Worm (Caenorhabditis elegans) whole organism, midembryonic: Measurements from ENCODE around the gene W06F12.2.

Source experiments
- T22C8.4 ChIP-seq: fragments of 200-800 bp; sonication (Bioruptor generic); IDR thresholded peaks from 2 replicates; pipeline ENCODE4 v1.3.6; 2022; ENCODE audit warnings: missing genetic modification characterization, missing compliant biosample characterization
- cog-1 ChIP-seq: sonication (generic microtip); optimal IDR thresholded peaks from 2 replicates; lab custom pipeline; 2016; ENCODE audit warnings: missing genetic modification characterization, missing compliant biosample characterization
- flt-1 ChIP-seq: fragments of 200-800 bp; sonication (Bioruptor generic); IDR thresholded peaks from 2 replicates; pipeline ENCODE4 v1.3.6; 2022; ENCODE audit warnings: missing genetic modification characterization, missing compliant biosample characterization
- klf-2 ChIP-seq: fragments of 200-800 bp; sonication (Bioruptor generic); conservative IDR thresholded peaks from 2 replicates; pipeline ENCODE4 v1.3.6; 2022; ENCODE audit warnings: missing genetic modification reagents, missing genetic modification characterization, missing compliant biosample characterization
- med-1 ChIP-seq: sonication (generic microtip); optimal IDR thresholded peaks from 2 replicates; lab custom pipeline; 2017; ENCODE audit warnings: missing genetic modification characterization, mild to moderate bottlenecking, missing compliant biosample characterization, antibody characterized with exemption, missing genetic modification reagents; ENCODE audit not compliant: insufficient read depth
- ref-1 ChIP-seq: fragments of 200-800 bp; sonication (Bioruptor generic); conservative IDR thresholded peaks from 2 replicates; pipeline ENCODE4 v1.3.6; 2022; ENCODE audit warnings: missing genetic modification reagents, missing genetic modification characterization, missing compliant biosample characterization
- tab-1 ChIP-seq: fragments of 200-800 bp; sonication (Bioruptor generic); IDR thresholded peaks from 2 replicates; pipeline ENCODE4 v1.3.6; 2022; ENCODE audit warnings: missing genetic modification characterization, missing compliant biosample characterization
- ztf-23 ChIP-seq: fragments of 200-800 bp; sonication (Bioruptor generic); IDR thresholded peaks from 2 replicates; pipeline ENCODE4 v1.3.6; 2022; ENCODE audit warnings: missing genetic modification reagents, missing genetic modification characterization, missing compliant biosample characterization
- ztf-29 ChIP-seq: fragments of 200-800 bp; sonication (Bioruptor generic); IDR thresholded peaks from 2 replicates; pipeline ENCODE4 v1.3.6; 2022; ENCODE audit warnings: missing genetic modification reagents, missing genetic modification characterization, missing compliant biosample characterization

The W06F12.2 gene

DNA sequence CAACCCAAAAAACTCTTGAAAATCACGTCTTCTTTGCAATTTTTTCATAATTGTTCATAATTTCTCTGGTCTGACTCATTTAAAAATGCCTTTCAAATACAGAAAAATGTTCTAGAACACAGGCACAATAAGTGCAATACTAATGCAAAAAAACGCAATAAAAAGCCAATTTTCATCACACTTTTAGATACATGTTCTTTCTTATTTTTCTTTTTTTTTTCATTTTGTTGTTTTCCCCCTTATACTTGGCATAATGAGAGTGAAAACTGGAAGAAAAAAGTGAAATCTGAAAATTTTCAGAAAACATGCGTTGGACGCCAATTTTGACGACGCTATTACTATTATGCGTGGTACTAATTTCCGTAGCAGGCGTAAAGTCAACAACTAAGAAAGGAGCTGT lies 12.4 kb upstream of the W06F12.2 start, which contains the start of gene tyr-2:
Gene tyr-2, plus strand, starts transcription at position 301 of the 400 bp plus-strand sequence.
- TF ChIP-seq ref-1 (GFP tag; lab: Robert Waterston, UW) = no peak
- no peak for TF ChIP-seq med-1 (GFP tag; lab: Kevin White, UChicago)
- no peak for TF ChIP-seq ztf-23 (GFP tag; lab: Robert Waterston, UW)
- TF ChIP-seq T22C8.4 (GFP tag; lab: Robert Waterston, UW) = no peak
- no peak for TF ChIP-seq tab-1
- TF ChIP-seq cog-1 (tag; lab: Kevin White, UChicago) = no peak
- TF ChIP-seq klf-2 (GFP tag; lab: Robert Waterston, UW) = no peak
- no peak for TF ChIP-seq flt-1 (GFP tag; lab: Robert Waterston, UW)
- no peak for TF ChIP-seq ztf-29 (GFP tag; lab: Robert Waterston, UW)

DNA sequence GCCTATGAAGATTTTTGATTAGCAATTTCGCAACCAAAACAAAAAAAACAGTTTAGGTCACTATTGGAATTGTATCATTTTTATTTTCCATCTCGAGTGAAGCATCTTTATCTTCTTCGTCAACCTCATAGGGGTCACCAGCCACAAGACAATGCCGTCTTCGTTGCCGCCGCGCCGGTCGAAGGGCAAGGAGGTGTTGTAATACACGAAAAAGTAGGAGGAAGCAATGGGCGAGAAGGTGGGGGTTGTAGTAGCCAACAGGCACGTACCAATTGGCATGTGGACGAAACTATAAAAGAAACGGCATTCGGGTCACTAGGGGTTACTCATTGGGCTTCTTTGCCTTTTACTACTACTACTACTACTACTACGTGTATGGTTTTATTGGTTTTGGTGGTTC lies 10.5 kb upstream of the W06F12.2 start:
- TF ChIP-seq med-1 (GFP tag; lab: Kevin White, UChicago) = no peak
- TF ChIP-seq ztf-23 (GFP tag; lab: Robert Waterston, UW) = no peak
- no peak for TF ChIP-seq klf-2 (GFP tag; lab: Robert Waterston, UW)
- no peak for TF ChIP-seq flt-1 (GFP tag; lab: Robert Waterston, UW)

DNA sequence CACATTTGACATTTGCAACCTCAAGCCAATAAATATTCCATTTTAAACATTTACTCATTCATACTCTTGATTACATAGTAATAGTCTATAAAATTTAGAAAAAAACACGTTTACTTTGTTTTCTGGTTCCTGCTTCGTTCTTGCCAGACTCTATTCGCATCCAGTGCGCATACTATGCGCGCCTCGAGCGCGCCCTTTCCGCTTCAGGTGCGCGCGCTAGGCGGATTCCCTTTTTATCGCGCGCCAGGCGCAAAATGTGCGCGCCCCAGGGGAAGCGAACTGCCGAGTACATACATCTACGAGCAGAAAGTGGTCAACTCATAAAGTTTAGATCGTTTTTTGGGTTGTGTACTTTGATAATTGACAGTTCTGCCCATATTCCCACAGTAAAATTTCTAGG lies 9.9 kb upstream of the W06F12.2 start:
- no peak for TF ChIP-seq klf-2 (GFP tag; lab: Robert Waterston, UW)

DNA sequence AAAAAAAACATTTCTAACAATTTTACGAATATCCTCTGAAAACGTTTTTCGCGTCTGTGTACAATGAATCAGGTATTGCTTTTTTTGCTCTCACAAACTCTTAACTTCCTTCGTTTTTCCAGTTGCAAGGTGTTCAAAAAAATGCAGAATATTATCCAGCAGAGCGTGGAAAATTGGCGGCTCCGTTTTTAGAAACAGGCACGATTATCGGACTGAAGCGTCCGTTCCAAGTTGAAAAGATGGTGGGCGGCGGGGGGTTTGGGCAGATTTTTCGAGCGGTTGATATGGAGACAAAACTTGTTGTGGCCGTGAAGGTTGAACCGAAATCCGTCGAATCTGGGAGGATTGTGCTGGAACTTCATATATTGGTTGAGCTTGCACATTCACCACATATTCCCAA lies 3.5 kb upstream of the W06F12.2 start, which contains the start of gene W06F12.3:
Gene W06F12.3, plus strand, starts transcription at position 23 of the 400 bp plus-strand sequence.
- TF ChIP-seq klf-2 (GFP tag; lab: Robert Waterston, UW) = no peak
- no peak for TF ChIP-seq med-1 (GFP tag; lab: Kevin White, UChicago)
- no peak for TF ChIP-seq cog-1 (tag; lab: Kevin White, UChicago)
- no peak for TF ChIP-seq tab-1
- no peak for TF ChIP-seq ztf-29 (GFP tag; lab: Robert Waterston, UW)
- TF ChIP-seq T22C8.4 (GFP tag; lab: Robert Waterston, UW) = no peak
- no peak for TF ChIP-seq flt-1 (GFP tag; lab: Robert Waterston, UW)
- no peak for TF ChIP-seq ref-1 (GFP tag; lab: Robert Waterston, UW)
- TF ChIP-seq ztf-23 (GFP tag; lab: Robert Waterston, UW) = no peak

DNA sequence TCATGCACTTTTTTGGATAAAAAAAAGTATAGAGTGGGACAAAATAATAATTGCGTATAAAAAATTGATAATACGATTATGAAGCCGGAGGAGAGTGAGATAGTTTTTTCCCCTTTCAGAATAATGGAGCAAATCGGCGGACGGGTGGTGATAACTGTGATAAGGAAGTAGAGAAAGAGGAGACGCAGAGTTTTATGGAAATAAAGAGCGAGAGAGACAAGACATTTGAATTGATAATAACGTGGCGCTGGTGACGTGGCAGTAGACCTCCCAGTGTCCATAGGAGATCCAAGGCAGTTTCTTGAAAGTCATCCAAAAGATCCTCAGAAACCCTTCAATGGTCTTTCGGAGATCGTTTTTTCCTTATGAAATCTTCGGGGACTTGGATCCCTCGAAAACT lies 2.3 kb upstream of the W06F12.2 start:
- no peak for TF ChIP-seq ref-1 (GFP tag; lab: Robert Waterston, UW)
- no peak for TF ChIP-seq med-1 (GFP tag; lab: Kevin White, UChicago)
- no peak for TF ChIP-seq ztf-29 (GFP tag; lab: Robert Waterston, UW)
- no peak for TF ChIP-seq cog-1 (tag; lab: Kevin White, UChicago)
- TF ChIP-seq klf-2 (GFP tag; lab: Robert Waterston, UW) = no peak
- no peak for TF ChIP-seq ztf-23 (GFP tag; lab: Robert Waterston, UW)
- TF ChIP-seq tab-1 = no peak
- no peak for TF ChIP-seq flt-1 (GFP tag; lab: Robert Waterston, UW)
- TF ChIP-seq T22C8.4 (GFP tag; lab: Robert Waterston, UW) = no peak

DNA sequence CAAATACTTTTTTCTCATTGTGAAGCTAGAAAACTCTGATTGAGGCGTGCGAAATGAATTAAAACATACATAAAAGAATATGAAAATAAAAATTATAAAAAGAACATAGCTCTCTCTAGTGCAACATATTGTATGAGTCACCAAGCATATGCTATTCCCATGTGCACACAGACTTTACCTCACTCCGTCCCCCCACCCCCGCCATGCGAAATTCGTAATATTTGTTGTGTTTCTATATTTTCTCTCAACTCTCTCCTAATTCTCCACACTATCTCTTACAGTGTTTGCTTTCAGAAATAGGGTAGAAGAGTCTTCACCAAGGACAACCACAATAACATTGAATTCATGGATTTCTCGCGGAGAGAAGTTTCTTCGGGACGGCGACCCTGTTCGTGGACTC lies 1.2 kb upstream of the W06F12.2 start:
- TF ChIP-seq ztf-23 (GFP tag; lab: Robert Waterston, UW) = no peak
- TF ChIP-seq cog-1 (tag; lab: Kevin White, UChicago) = no peak
- TF ChIP-seq ref-1 (GFP tag; lab: Robert Waterston, UW) = no peak

DNA sequence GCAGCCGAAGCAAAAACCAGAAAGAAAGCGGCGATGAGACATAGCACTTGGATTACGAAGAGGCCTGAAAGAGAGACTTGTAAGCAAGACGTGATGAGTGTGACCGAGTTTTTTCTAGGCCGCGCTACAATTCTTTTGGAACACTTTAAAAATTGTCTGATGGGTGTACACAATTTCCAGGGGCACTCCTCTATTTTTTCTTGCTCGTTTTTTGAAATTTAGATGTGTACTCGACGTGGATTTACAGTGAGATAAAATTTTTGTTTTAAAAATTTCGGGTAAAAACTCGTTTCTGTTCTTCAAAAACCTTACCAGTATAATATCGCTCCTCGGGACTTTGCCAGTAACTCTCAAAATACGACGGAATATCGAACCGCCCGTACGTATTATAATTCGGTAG lies 1.7 kb downstream of the W06F12.2 start:
- TF ChIP-seq klf-2 (GFP tag; lab: Robert Waterston, UW) (no peak), ref-1 (GFP tag; lab: Robert Waterston, UW) (no peak), tab-1 (no peak), T22C8.4 (GFP tag; lab: Robert Waterston, UW) (no peak), ztf-29 (GFP tag; lab: Robert Waterston, UW) (no peak), ztf-23 (GFP tag; lab: Robert Waterston, UW) (no peak), med-1 (GFP tag; lab: Kevin White, UChicago) (no peak), cog-1 (tag; lab: Kevin White, UChicago) (no peak), flt-1 (GFP tag; lab: Robert Waterston, UW) (no peak)

DNA sequence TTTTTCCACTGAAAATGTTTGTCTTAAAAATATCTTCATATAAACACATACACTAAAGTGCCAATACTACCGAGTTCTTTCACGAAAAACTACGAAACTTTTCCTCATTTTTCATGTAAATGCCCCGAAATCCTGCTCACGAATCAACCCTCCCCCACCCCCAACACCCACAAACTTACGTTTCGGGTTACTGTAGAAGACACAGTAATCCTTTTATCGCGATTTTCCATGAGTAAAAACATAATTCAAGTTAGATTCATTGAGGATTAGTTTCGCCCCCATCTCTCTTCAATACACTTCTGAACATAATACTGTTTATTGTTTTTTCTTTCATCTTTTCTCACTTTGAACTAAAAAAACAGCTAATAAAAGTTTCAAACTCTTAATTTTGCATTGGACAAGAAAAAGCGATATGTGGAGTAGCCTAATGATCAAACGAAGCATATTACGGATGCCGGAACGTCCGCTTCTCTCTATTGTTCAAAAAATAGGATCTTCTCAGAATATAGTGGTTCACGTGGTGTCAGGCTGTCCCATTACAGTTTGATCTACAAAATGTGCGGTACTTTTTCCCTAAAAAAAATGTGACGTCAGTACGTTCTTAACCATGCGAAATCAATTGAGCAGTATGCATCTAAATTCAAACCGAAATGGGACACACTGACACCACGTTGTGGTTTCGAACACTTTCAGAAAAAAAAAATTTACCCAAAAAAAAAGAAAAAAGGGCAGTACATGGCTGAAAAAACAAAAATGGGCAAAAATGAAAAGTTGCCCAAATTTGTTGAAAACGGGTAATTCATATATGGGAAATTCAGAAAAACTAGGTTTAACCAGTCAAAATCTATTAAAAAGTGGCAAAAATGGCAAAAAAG lies 7.2 kb downstream of the W06F12.2 start:
- no peak for TF ChIP-seq ztf-23 (GFP tag; lab: Robert Waterston, UW)
- TF ChIP-seq ref-1 (GFP tag; lab: Robert Waterston, UW) = no peak
- TF ChIP-seq cog-1 (tag; lab: Kevin White, UChicago) = no peak
- TF ChIP-seq ztf-29 (GFP tag; lab: Robert Waterston, UW) = no peak
- no peak for TF ChIP-seq T22C8.4 (GFP tag; lab: Robert Waterston, UW)
- TF ChIP-seq klf-2 (GFP tag; lab: Robert Waterston, UW) = no peak
- no peak for TF ChIP-seq med-1 (GFP tag; lab: Kevin White, UChicago)
- TF ChIP-seq tab-1 = no peak
- no peak for TF ChIP-seq flt-1 (GFP tag; lab: Robert Waterston, UW)

DNA sequence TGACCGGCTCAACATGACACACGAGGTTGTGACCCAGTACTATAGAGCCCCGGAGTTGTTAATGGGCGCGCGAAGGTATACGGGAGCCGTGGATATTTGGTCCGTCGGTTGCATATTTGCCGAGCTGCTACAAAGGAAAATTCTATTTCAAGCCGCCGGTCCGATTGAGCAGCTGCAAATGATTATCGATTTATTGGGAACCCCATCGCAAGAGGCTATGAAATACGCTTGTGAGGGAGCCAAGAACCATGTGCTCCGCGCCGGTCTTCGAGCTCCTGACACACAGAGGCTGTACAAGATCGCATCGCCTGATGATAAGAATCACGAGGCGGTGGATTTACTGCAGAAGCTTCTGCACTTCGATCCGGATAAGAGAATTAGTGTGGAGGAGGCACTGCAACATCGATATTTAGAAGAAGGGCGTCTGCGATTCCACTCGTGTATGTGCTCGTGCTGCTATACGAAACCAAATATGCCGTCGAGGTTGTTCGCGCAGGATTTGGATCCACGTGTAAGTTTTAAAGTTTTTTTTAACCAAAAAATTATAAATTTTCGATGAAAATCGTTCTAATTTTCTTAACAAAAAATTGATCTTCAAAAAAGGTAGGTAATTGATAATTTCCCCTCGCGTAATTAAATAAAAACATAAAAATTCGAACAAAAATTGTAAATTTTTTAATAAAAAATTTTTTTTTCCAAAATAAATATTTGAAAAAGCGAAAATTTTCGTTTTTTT lies 8.9 kb downstream of the W06F12.2 start:
- 0 out of 2 replicates have a peak, but pooled peaks have one; percentile 40 for TF ChIP-seq T22C8.4 (GFP tag; lab: Robert Waterston, UW)
- 0 out of 2 replicates have a peak, but pooled peaks have one; percentile 23 for TF ChIP-seq flt-1 (GFP tag; lab: Robert Waterston, UW)
- TF ChIP-seq klf-2 (GFP tag; lab: Robert Waterston, UW) = no peak
